Fruit fly (Drosophila melanogaster) Kc167 (cell line): ENCODE measurements around the gene CG43954.

Experiments used
- Myc ChIP-seq: fragments of >200 bp; optimal IDR thresholded peaks from 2 replicates; lab custom pipeline; 2017; ENCODE audit warnings: missing external identifiers
- Sin3A ChIP-seq: fragments of >200 bp; optimal IDR thresholded peaks from 2 replicates; lab custom pipeline; 2018; ENCODE audit warnings: missing external identifiers
- h ChIP-seq: fragments of >200 bp; optimal IDR thresholded peaks from 3 replicates; lab custom pipeline; 2018; ENCODE audit warnings: missing external identifiers
- insv ChIP-seq: fragments of >200 bp; optimal IDR thresholded peaks from 3 replicates; lab custom pipeline; 2018; ENCODE audit warnings: missing external identifiers
- psq ChIP-seq: fragments of >200 bp; optimal IDR thresholded peaks from 2 replicates; lab custom pipeline; 2017; ENCODE audit warnings: missing external identifiers
- ttk ChIP-seq: sonication (Bioruptor generic); optimal IDR thresholded peaks from 2 replicates; lab custom pipeline; 2017; ENCODE audit warnings: missing external identifiers

The CG43954 gene

dm6 chr3L:16709673-16710257 is 1.7 kb downstream of the CG43954 start:
- TF ChIP-seq psq (lab: Kevin White, UChicago): no peak
- no peak for TF ChIP-seq insv
- no peak for TF ChIP-seq ttk (lab: Kevin White, UChicago)
- TF ChIP-seq Myc (lab: Kevin White, UChicago): no peak
- TF ChIP-seq Sin3A (lab: Kevin White, UChicago): no peak
- TF ChIP-seq h (lab: Kevin White, UChicago): no peak

- TF ChIP-seq Myc (lab: Kevin White, UChicago) (no peak), h (lab: Kevin White, UChicago) (no peak), ttk (lab: Kevin White, UChicago) (no peak), psq (lab: Kevin White, UChicago) (no peak), insv (no peak), Sin3A (lab: Kevin White, UChicago) (no peak)
These were observed 2.6 kb downstream of the CG43954 start for dm6 chr3L:16708738-16709350.

dm6 chr3L:16705630-16706029 is 5.8 kb downstream of the CG43954 start:
- TF ChIP-seq Myc (lab: Kevin White, UChicago): no peak
- TF ChIP-seq psq (lab: Kevin White, UChicago): no peak
- TF ChIP-seq insv: no peak
- TF ChIP-seq Sin3A (lab: Kevin White, UChicago): no peak
- no peak for TF ChIP-seq ttk (lab: Kevin White, UChicago)
- TF ChIP-seq h (lab: Kevin White, UChicago): no peak

- TF ChIP-seq Sin3A (lab: Kevin White, UChicago) (no peak), insv (no peak), ttk (lab: Kevin White, UChicago) (no peak), Myc (lab: Kevin White, UChicago) (no peak), h (lab: Kevin White, UChicago) (no peak), psq (lab: Kevin White, UChicago) (no peak)
These were observed 6.8 kb downstream of the CG43954 start, which contains the start of gene CG9692 for dm6 chr3L:16704673-16705072. Gene CG9692 (plus strand): TSS chr3L:16704973.

dm6 chr3L:16704251-16704650 is 7.2 kb downstream of the CG43954 start:
- no peak for TF ChIP-seq psq (lab: Kevin White, UChicago)
- TF ChIP-seq Myc (lab: Kevin White, UChicago): no peak
- no peak for TF ChIP-seq ttk (lab: Kevin White, UChicago)
- TF ChIP-seq Sin3A (lab: Kevin White, UChicago): no peak
- TF ChIP-seq h (lab: Kevin White, UChicago): no peak
- TF ChIP-seq insv: no peak

dm6 chr3L:16702866-16703265 is 8.6 kb downstream of the CG43954 start:
- TF ChIP-seq Myc (lab: Kevin White, UChicago): no peak
- TF ChIP-seq psq (lab: Kevin White, UChicago): no peak
- no peak for TF ChIP-seq ttk (lab: Kevin White, UChicago)
- no peak for TF ChIP-seq h (lab: Kevin White, UChicago)
- TF ChIP-seq insv: no peak
- no peak for TF ChIP-seq Sin3A (lab: Kevin White, UChicago)

- TF ChIP-seq h (lab: Kevin White, UChicago): no peak
- no peak for TF ChIP-seq Myc (lab: Kevin White, UChicago)
- no peak for TF ChIP-seq ttk (lab: Kevin White, UChicago)
- no peak for TF ChIP-seq psq (lab: Kevin White, UChicago)
- no peak for TF ChIP-seq Sin3A (lab: Kevin White, UChicago)
- TF ChIP-seq insv: no peak
These were observed 12.0 kb downstream of the CG43954 start for dm6 chr3L:16699292-16700026.

- TF ChIP-seq Myc (lab: Kevin White, UChicago) (no peak), ttk (lab: Kevin White, UChicago) (no peak)
These were observed 13.4 kb downstream of the CG43954 start for dm6 chr3L:16698089-16698488.

- no peak for TF ChIP-seq h (lab: Kevin White, UChicago)
- no peak for TF ChIP-seq insv
- TF ChIP-seq Sin3A (lab: Kevin White, UChicago): no peak
- no peak for TF ChIP-seq psq (lab: Kevin White, UChicago)
- TF ChIP-seq ttk (lab: Kevin White, UChicago): no peak
- TF ChIP-seq Myc (lab: Kevin White, UChicago): no peak
These were observed 14.4 kb downstream of the CG43954 start for dm6 chr3L:16697069-16697468.

dm6 chr3L:16695076-16695847 is 16.2 kb downstream of the CG43954 start:
- TF ChIP-seq Sin3A (lab: Kevin White, UChicago) (no peak), ttk (lab: Kevin White, UChicago) (no peak), psq (lab: Kevin White, UChicago) (no peak), Myc (lab: Kevin White, UChicago) (no peak), insv (no peak), h (lab: Kevin White, UChicago) (no peak)

- TF ChIP-seq Sin3A (lab: Kevin White, UChicago) (no peak), h (lab: Kevin White, UChicago) (no peak), insv (no peak), Myc (lab: Kevin White, UChicago) (no peak), ttk (lab: Kevin White, UChicago) (no peak), psq (lab: Kevin White, UChicago) (no peak)
These were observed 17.6 kb downstream of the CG43954 start for dm6 chr3L:16693844-16694243.
